Fruit fly (Drosophila melanogaster) whole organism, embryonic: ENCODE results near the gene Usp14.

Experiments
- ATbp ChIP-seq: fragments of 200-800 bp; sonication (Bioruptor generic); optimal IDR thresholded peaks from 2 replicates; lab custom pipeline; 2017; ENCODE audit warnings: missing biosample characterization, mild to moderate bottlenecking, missing genetic modification characterization, missing genetic modification reagents
- Asciz ChIP-seq: fragments of 200-800 bp; sonication (Bioruptor generic); optimal IDR thresholded peaks from 2 replicates; lab custom pipeline; 2017; ENCODE audit warnings: missing biosample characterization, mild to moderate bottlenecking, missing genetic modification characterization, missing genetic modification reagents
- BtbVII ChIP-seq: fragments of 200-800 bp; sonication (Bioruptor generic); optimal IDR thresholded peaks from 3 replicates; lab custom pipeline; 2017; ENCODE audit warnings: missing biosample characterization, mild to moderate bottlenecking, missing genetic modification characterization
- CG1024 ChIP-seq: fragments of 200-800 bp; sonication (Bioruptor generic); IDR thresholded peaks from 2 replicates; pipeline ENCODE4 v1.3.6; 2022; ENCODE audit warnings: missing biosample characterization, missing genetic modification characterization
- CG10321 ChIP-seq: fragments of 200-800 bp; sonication (Bioruptor generic); IDR thresholded peaks from 2 replicates; pipeline ENCODE4 v1.3.6; 2022; ENCODE audit warnings: missing biosample characterization, missing genetic modification characterization
- CG10543 ChIP-seq: fragments of 200-800 bp; sonication (Bioruptor generic); optimal IDR thresholded peaks from 3 replicates; lab custom pipeline; 2017; ENCODE audit warnings: missing biosample characterization, mild to moderate bottlenecking, missing genetic modification characterization, moderate library complexity
- CG10959 ChIP-seq: fragments of 200-800 bp; sonication (Bioruptor generic); IDR thresholded peaks from 2 replicates; pipeline ENCODE4 v1.3.6; 2022; ENCODE audit warnings: missing biosample characterization, missing genetic modification characterization
- CG1233 ChIP-seq: fragments of 200-800 bp; sonication (Bioruptor generic); optimal IDR thresholded peaks from 4 replicates; lab custom pipeline; 2018; ENCODE audit warnings: missing biosample characterization, mild to moderate bottlenecking, missing genetic modification characterization
- CG13123 ChIP-seq: fragments of 200-800 bp; sonication (Bioruptor generic); optimal IDR thresholded peaks from 2 replicates; lab custom pipeline; 2016; ENCODE audit warnings: missing biosample characterization, missing genetic modification characterization
- CG13775 ChIP-seq: fragments of 200-800 bp; sonication (Bioruptor generic); optimal IDR thresholded peaks from 3 replicates; lab custom pipeline; 2017; ENCODE audit warnings: missing biosample characterization, mild to moderate bottlenecking, missing genetic modification characterization
- CG1602 ChIP-seq: fragments of 200-800 bp; sonication (Bioruptor generic); optimal IDR thresholded peaks from 3 replicates; lab custom pipeline; 2016; ENCODE audit warnings: missing biosample characterization, missing genetic modification characterization
- CG16863 ChIP-seq: fragments of 200-800 bp; sonication (Bioruptor generic); optimal IDR thresholded peaks from 3 replicates; lab custom pipeline; 2016; ENCODE audit warnings: missing biosample characterization, missing genetic modification characterization
- CG18764 ChIP-seq: fragments of 200-800 bp; sonication (Bioruptor generic); optimal IDR thresholded peaks from 3 replicates; lab custom pipeline; 2016; ENCODE audit warnings: missing biosample characterization, missing genetic modification characterization
- CG2129 ChIP-seq: fragments of 200-800 bp; sonication (Bioruptor generic); IDR thresholded peaks from 2 replicates; pipeline ENCODE4 v1.3.6; 2022; ENCODE audit warnings: missing biosample characterization, missing genetic modification characterization; ENCODE audit not compliant: partially characterized antibody
- CG2875 ChIP-seq: fragments of 200-800 bp; sonication (Bioruptor generic); optimal IDR thresholded peaks from 2 replicates; lab custom pipeline; 2017; ENCODE audit warnings: missing biosample characterization, mild to moderate bottlenecking, missing genetic modification characterization, missing genetic modification reagents
- CG42726 ChIP-seq: fragments of 200-800 bp; sonication (Bioruptor generic); IDR thresholded peaks from 2 replicates; pipeline ENCODE4 v1.3.6; 2022; ENCODE audit warnings: missing biosample characterization, missing genetic modification characterization; ENCODE audit not compliant: partially characterized antibody
- CTCF ChIP-seq: fragments of 200-800 bp; sonication (Bioruptor generic); optimal IDR thresholded peaks from 2 replicates; lab custom pipeline; 2017; ENCODE audit warnings: missing biosample characterization, mild to moderate bottlenecking, missing genetic modification characterization, moderate library complexity
- D ChIP-seq, 2 experiments: fragments of 200-800 bp in 1 of 2; fragments of >200 bp in 1 of 2; sonication (Bioruptor generic) in 1 of 2; optimal IDR thresholded peaks; 2 replicates in 1 of 2; 3 replicates in 1 of 2; lab custom pipeline; 2017; ENCODE audit warnings: mild to moderate bottlenecking in 1 of 2, missing biosample characterization in 1 of 2, missing genetic modification characterization in 1 of 2, missing genetic modification reagents in 1 of 2
- Doc3 ChIP-seq: fragments of 200-800 bp; sonication (Bioruptor generic); IDR thresholded peaks from 3 replicates; pipeline ENCODE4 v1.3.6; 2022; ENCODE audit warnings: missing biosample characterization, missing genetic modification characterization; ENCODE audit not compliant: partially characterized antibody
- Ets65A ChIP-seq: fragments of 200-800 bp; sonication (Bioruptor generic); peaks from one replicate; lab custom pipeline; 2016; ENCODE audit warnings: missing biosample characterization, missing genetic modification characterization
- HLH54F ChIP-seq: fragments of 200-800 bp; sonication (Bioruptor generic); optimal IDR thresholded peaks from 3 replicates; lab custom pipeline; 2016; ENCODE audit warnings: missing biosample characterization, missing genetic modification characterization
- Hand ChIP-seq: fragments of 200-800 bp; sonication (Bioruptor generic); optimal IDR thresholded peaks from 2 replicates; lab custom pipeline; 2017; ENCODE audit warnings: mild to moderate bottlenecking, missing biosample characterization, missing genetic modification reagents, missing genetic modification characterization
- Hmr ChIP-seq: fragments of 200-800 bp; sonication (Bioruptor generic); optimal IDR thresholded peaks from 3 replicates; lab custom pipeline; 2017; ENCODE audit warnings: mild to moderate bottlenecking, missing biosample characterization, missing genetic modification reagents, missing genetic modification characterization
- Hr51 ChIP-seq, 2 experiments: fragments of 200-800 bp; sonication (Bioruptor generic); optimal IDR thresholded peaks; 2 replicates in 1 of 2; 3 replicates in 1 of 2; lab custom pipeline; 2016 to 2018; ENCODE audit warnings: missing biosample characterization in 2 of 2, missing genetic modification characterization in 2 of 2, mild to moderate bottlenecking in 1 of 2, moderate library complexity in 1 of 2
- Lhr ChIP-seq: fragments of 200-800 bp; sonication (Bioruptor generic); optimal IDR thresholded peaks from 3 replicates; lab custom pipeline; 2017; ENCODE audit warnings: mild to moderate bottlenecking, missing biosample characterization, missing genetic modification reagents, missing genetic modification characterization
- Lim3 ChIP-seq: fragments of 200-800 bp; sonication (Bioruptor generic); IDR thresholded peaks from 2 replicates; pipeline ENCODE4 v1.3.6; 2022; ENCODE audit warnings: missing biosample characterization, missing genetic modification characterization
- PHDP ChIP-seq: fragments of 200-800 bp; sonication (Bioruptor generic); optimal IDR thresholded peaks from 3 replicates; lab custom pipeline; 2018; ENCODE audit warnings: missing biosample characterization, mild to moderate bottlenecking, missing genetic modification characterization, moderate library complexity
- al ChIP-seq: fragments of 200-800 bp; sonication (Bioruptor generic); IDR thresholded peaks from 2 replicates; pipeline ENCODE4 v1.3.6; 2022; ENCODE audit warnings: missing biosample characterization, missing genetic modification characterization
- amos ChIP-seq: fragments of 200-800 bp; sonication (Bioruptor generic); IDR thresholded peaks from 2 replicates; pipeline ENCODE4 v1.3.6; 2022; ENCODE audit warnings: missing biosample characterization, missing genetic modification characterization; ENCODE audit not compliant: partially characterized antibody
- croc ChIP-seq: fragments of 200-800 bp; sonication (Bioruptor generic); conservative IDR thresholded peaks from 3 replicates; pipeline ENCODE4 v1.3.6; 2022; ENCODE audit warnings: missing biosample characterization, missing genetic modification characterization
- emc ChIP-seq: fragments of 200-800 bp; sonication (Bioruptor generic); optimal IDR thresholded peaks from 2 replicates; lab custom pipeline; 2016; ENCODE audit warnings: missing biosample characterization, missing genetic modification characterization
- gsb ChIP-seq: fragments of 200-800 bp; sonication (Bioruptor generic); IDR thresholded peaks from 2 replicates; pipeline ENCODE4 v1.3.6; 2022; ENCODE audit warnings: missing biosample characterization, missing genetic modification characterization
- h ChIP-seq: fragments of >200 bp; optimal IDR thresholded peaks from 2 replicates; lab custom pipeline; 2017
- inv ChIP-seq: fragments of 200-800 bp; sonication (Bioruptor generic); IDR thresholded peaks from 2 replicates; pipeline ENCODE4 v1.3.6; 2022; ENCODE audit warnings: missing biosample characterization, missing genetic modification characterization; ENCODE audit not compliant: partially characterized antibody
- jigr1 ChIP-seq: fragments of 200-800 bp; sonication (Bioruptor generic); IDR thresholded peaks from 3 replicates; pipeline ENCODE4 v1.3.6; 2022; ENCODE audit warnings: missing biosample characterization, missing genetic modification characterization
- kah ChIP-seq: fragments of 200-800 bp; sonication (Bioruptor generic); optimal IDR thresholded peaks from 2 replicates; lab custom pipeline; 2018; ENCODE audit warnings: missing biosample characterization, mild to moderate bottlenecking, missing genetic modification characterization
- lov ChIP-seq, 2 experiments: fragments of 200-800 bp in 1 of 2; fragments of >200 bp in 1 of 2; sonication (Bioruptor generic) in 1 of 2; IDR thresholded peaks in 1 of 2; optimal IDR thresholded peaks in 1 of 2; 2 replicates in 1 of 2; 3 replicates in 1 of 2; pipeline versions ENCODE4 v1.3.6 to Lab custom; 2017 to 2022; ENCODE audit warnings: missing biosample characterization in 1 of 2, missing genetic modification characterization in 1 of 2
- mam ChIP-seq: fragments of 200-800 bp; sonication (Bioruptor generic); optimal IDR thresholded peaks from 3 replicates; lab custom pipeline; 2016; ENCODE audit warnings: missing biosample characterization, missing genetic modification characterization
- mld ChIP-seq: fragments of 200-800 bp; sonication (Bioruptor generic); IDR thresholded peaks from 3 replicates; pipeline ENCODE4 v1.3.6; 2022; ENCODE audit warnings: missing biosample characterization, missing genetic modification characterization; ENCODE audit not compliant: partially characterized antibody
- oc ChIP-seq: fragments of 200-800 bp; sonication (Bioruptor generic); optimal IDR thresholded peaks from 2 replicates; lab custom pipeline; 2018; ENCODE audit warnings: missing biosample characterization, mild to moderate bottlenecking, missing genetic modification characterization, moderate library complexity
- pita ChIP-seq: fragments of 200-800 bp; sonication (Bioruptor generic); optimal IDR thresholded peaks from 2 replicates; lab custom pipeline; 2017; ENCODE audit warnings: missing biosample characterization, mild to moderate bottlenecking, missing genetic modification characterization
- prd ChIP-seq, 3 experiments: fragments of >200 bp in 2 of 3; fragments of 200-800 bp in 1 of 3; sonication (Bioruptor generic) in 1 of 3; optimal IDR thresholded peaks in 2 of 3; IDR thresholded peaks in 1 of 3; 2 replicates in 2 of 3; 3 replicates in 1 of 3; pipeline versions ENCODE4 v1.3.6 to Lab custom; 2017 to 2022; ENCODE audit warnings: missing biosample characterization in 1 of 3, missing genetic modification characterization in 1 of 3
- sr ChIP-seq: fragments of 200-800 bp; sonication (Bioruptor generic); IDR thresholded peaks from 3 replicates; pipeline ENCODE4 v1.3.6; 2022; ENCODE audit warnings: missing biosample characterization, missing genetic modification characterization
- tap ChIP-seq: fragments of 200-800 bp; optimal IDR thresholded peaks from 3 replicates; lab custom pipeline; 2019; ENCODE audit warnings: missing biosample characterization, mild to moderate bottlenecking, missing genetic modification characterization, moderate library complexity
- tio ChIP-seq: fragments of 200-800 bp; sonication (Bioruptor generic); optimal IDR thresholded peaks from 2 replicates; lab custom pipeline; 2017; ENCODE audit warnings: missing biosample characterization, missing genetic modification characterization, inconsistent platforms
- usp ChIP-seq: fragments of >200 bp; optimal IDR thresholded peaks from 2 replicates; lab custom pipeline; 2017; ENCODE audit warnings: missing biosample characterization, missing genetic modification characterization
- vvl ChIP-seq: fragments of 200-800 bp; sonication (Bioruptor generic); IDR thresholded peaks from 2 replicates; pipeline ENCODE4 v1.3.6; 2022; ENCODE audit warnings: missing biosample characterization, missing genetic modification characterization
- wdn ChIP-seq: fragments of 200-800 bp; sonication (Bioruptor generic); IDR thresholded peaks from 2 replicates; pipeline ENCODE4 v1.3.6; 2022; ENCODE audit warnings: missing biosample characterization, missing genetic modification characterization
- wek ChIP-seq: fragments of 200-800 bp; sonication (Bioruptor generic); optimal IDR thresholded peaks from 3 replicates; lab custom pipeline; 2018; ENCODE audit warnings: missing biosample characterization, mild to moderate bottlenecking, missing genetic modification characterization, moderate library complexity
- yki ChIP-seq: fragments of >200 bp; optimal IDR thresholded peaks from 3 replicates; lab custom pipeline; 2018
- zf30C ChIP-seq: fragments of 200-800 bp; sonication (Bioruptor generic); optimal IDR thresholded peaks from 3 replicates; lab custom pipeline; 2018; ENCODE audit warnings: missing biosample characterization, mild to moderate bottlenecking, missing genetic modification characterization

Gene Usp14

DNA sequence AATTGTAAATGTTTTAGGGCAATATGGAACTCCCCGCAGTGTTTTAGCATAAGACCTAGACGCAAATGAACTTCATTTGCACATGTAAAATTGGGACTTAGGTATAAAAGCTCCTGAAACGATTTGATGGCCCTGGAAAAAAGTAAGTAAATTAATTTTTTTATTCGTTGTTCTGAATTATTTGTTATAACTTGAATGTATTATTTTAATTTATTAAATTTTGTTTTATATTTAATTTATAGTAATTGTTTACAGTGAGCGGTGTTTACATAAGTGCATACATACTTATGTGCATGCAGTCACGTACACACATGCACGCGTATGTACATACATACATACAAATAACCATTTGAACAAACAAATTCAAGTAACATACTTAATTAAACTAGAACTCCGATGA is 37.8 kb downstream of the Usp14 start (continued):
- no peak for TF ChIP-seq PHDP (tag; lab: Kevin White, UChicago)
- no peak for TF ChIP-seq emc (GFP tag; lab: Kevin White, UChicago)
- peak; percentile 5 for TF ChIP-seq CG1233 (GFP tag; lab: Kevin White, UChicago)
- TF ChIP-seq CG13123 (GFP tag; lab: Kevin White, UChicago) = no peak
- no peak for TF ChIP-seq sr (GFP tag; lab: Robert Waterston, UW)
- no peak for TF ChIP-seq lov (optimal IDR thresholded peaks at IDR 0.05; lab: Kevin White, UChicago)
- no peak for TF ChIP-seq lov (GFP tag; IDR thresholded peaks at IDR 0.05; lab: Robert Waterston, UW)
- no peak for TF ChIP-seq CG10959 (GFP tag; lab: Robert Waterston, UW)
- TF ChIP-seq Lhr (GFP tag; lab: Kevin White, UChicago) = no peak
- TF ChIP-seq CG1024 = no peak
- TF ChIP-seq oc = no peak
- no peak for TF ChIP-seq pita
- no peak for TF ChIP-seq mam
- TF ChIP-seq CG16863 (GFP tag; lab: Kevin White, UChicago) = no peak
- TF ChIP-seq D (optimal IDR thresholded peaks at IDR 0.05; lab: Kevin White, UChicago) = no peak
- TF ChIP-seq D (GFP tag; optimal IDR thresholded peaks at IDR 0.05; lab: Kevin White, UChicago) = peak; percentile 61
- TF ChIP-seq CG13775 = peak; percentile 45
- no peak for TF ChIP-seq wdn (GFP tag; lab: Robert Waterston, UW)
- peak; percentile 75 for TF ChIP-seq Asciz
- TF ChIP-seq CG42726 (GFP tag; lab: Robert Waterston, UW) = no peak
- peak; percentile 29 for TF ChIP-seq CG2875 (GFP tag; lab: Kevin White, UChicago)
- TF ChIP-seq prd (optimal IDR thresholded peaks at IDR 0.05; lab: Kevin White, UChicago) = no peak
- no peak for TF ChIP-seq prd (GFP tag; IDR thresholded peaks at IDR 0.05; lab: Robert Waterston, UW)
- TF ChIP-seq ATbp = no peak
- TF ChIP-seq amos (GFP tag; lab: Robert Waterston, UW) = no peak
- no peak for TF ChIP-seq Hr51 (GFP tag; optimal IDR thresholded peaks at IDR 0.05; lab: Kevin White, UChicago)
- no peak for TF ChIP-seq Lim3 (GFP tag; lab: Robert Waterston, UW)
- TF ChIP-seq CG2129 (GFP tag; lab: Robert Waterston, UW) = no peak
- no peak for TF ChIP-seq mld (GFP tag; lab: Robert Waterston, UW)
- TF ChIP-seq inv (GFP tag; lab: Robert Waterston, UW) = no peak
- no peak for TF ChIP-seq Ets65A (GFP tag; lab: Kevin White, UChicago)
- TF ChIP-seq CG18764 (GFP tag; lab: Kevin White, UChicago) = peak; percentile 5
- no peak for TF ChIP-seq BtbVII
- no peak for TF ChIP-seq CG10543 (GFP tag; lab: Kevin White, UChicago)
- no peak for TF ChIP-seq h
- no peak for TF ChIP-seq Hand (GFP tag; lab: Kevin White, UChicago)
- TF ChIP-seq kah (GFP tag; lab: Kevin White, UChicago) = peak; percentile 44
- no peak for TF ChIP-seq CG1602 (GFP tag; lab: Kevin White, UChicago)
- no peak for TF ChIP-seq jigr1 (GFP tag; lab: Robert Waterston, UW)
- TF ChIP-seq tap (tag; lab: Kevin White, UChicago) = no peak
- TF ChIP-seq HLH54F = no peak
- TF ChIP-seq yki (lab: Kevin White, UChicago) = no peak
- no peak for TF ChIP-seq tio (GFP tag; lab: Kevin White, UChicago)
- no peak for TF ChIP-seq al (GFP tag; lab: Robert Waterston, UW)
- no peak for TF ChIP-seq gsb (GFP tag; lab: Robert Waterston, UW)
- peak; percentile 33; the same call in 1 of the 2 replicates for TF ChIP-seq vvl (GFP tag; lab: Robert Waterston, UW)
- no peak for TF ChIP-seq Doc3 (GFP tag; lab: Robert Waterston, UW)
- no peak for TF ChIP-seq CG10321 (GFP tag; lab: Robert Waterston, UW)
- no peak for TF ChIP-seq CTCF (GFP tag; lab: Kevin White, UChicago)
- no peak for TF ChIP-seq wek (GFP tag; lab: Kevin White, UChicago)
- no peak for TF ChIP-seq usp (GFP tag; lab: Kevin White, UChicago)
- no peak for TF ChIP-seq Hmr (GFP tag; lab: Kevin White, UChicago)
- no peak for TF ChIP-seq zf30C (GFP tag; lab: Kevin White, UChicago)
- no peak; the same call in 2 of the 3 replicates for TF ChIP-seq croc (GFP tag; lab: Robert Waterston, UW)
